Worm (Caenorhabditis elegans): ENCODE data around the gene F55G11.10.

Gene F55G11.10

ce11 chrIV:12948470-12948869 lies at the start of gene F55G11.10:
TSS of gene F55G11.10 (plus strand) at chrIV:12948770.
- TF ChIP-seq nhr-67 (tag; optimal IDR thresholded peaks at IDR 0.05) (no peak), ama-1 (optimal IDR thresholded peaks at IDR 0.05) (no peak), mdl-1 (tag; optimal IDR thresholded peaks at IDR 0.05) (no peak), lin-15B (tag; optimal IDR thresholded peaks at IDR 0.05) (no peak), nhr-12 (tag; optimal IDR thresholded peaks at IDR 0.05) (no peak), fos-1 (tag; optimal IDR thresholded peaks at IDR 0.05) (no peak), nhr-23 (tag; optimal IDR thresholded peaks at IDR 0.05) (no peak), elt-2 (tag; optimal IDR thresholded peaks at IDR 0.05) (no peak), nhr-11 (tag; optimal IDR thresholded peaks at IDR 0.05) (no peak)

- TF ChIP-seq pha-4 (tag; optimal IDR thresholded peaks at IDR 0.05) (peak; percentile 10), nhr-11 (tag; optimal IDR thresholded peaks at IDR 0.05) (no peak), jun-1 (tag; optimal IDR thresholded peaks at IDR 0.05) (no peak), elt-2 (tag; optimal IDR thresholded peaks at IDR 0.05) (peak; percentile 10), lin-15B (tag; optimal IDR thresholded peaks at IDR 0.05) (no peak), elt-3 (tag; optimal IDR thresholded peaks at IDR 0.05) (no peak), nhr-23 (tag; optimal IDR thresholded peaks at IDR 0.05) (no peak), lsy-12 (tag; optimal IDR thresholded peaks at IDR 0.05) (no peak), zag-1 (tag; optimal IDR thresholded peaks at IDR 0.05) (no peak)
Observed at ce11 chrIV:12898823-12899222, 49.7 kb upstream of the F55G11.10 start.

ce11 chrIV:12899392-12899791 lies 49.2 kb upstream of the F55G11.10 start, which contains the start of gene K08D8.9:
TSS of gene K08D8.9 (plus strand) at chrIV:12899692.
- TF ChIP-seq ZK546.5 (tag; optimal IDR thresholded peaks at IDR 0.05) (no peak), pha-4 (tag; optimal IDR thresholded peaks at IDR 0.05) (no peak), fkh-10 (GFP tag; optimal IDR thresholded peaks at IDR 0.05) (no peak), ztf-11 (tag; optimal IDR thresholded peaks at IDR 0.05) (no peak), nhr-43 (tag; optimal IDR thresholded peaks at IDR 0.05; ENCODE audit: poor library complexity, severe bottlenecking) (no peak), ama-1 (optimal IDR thresholded peaks at IDR 0.05) (no peak), ceh-28 (tag; optimal IDR thresholded peaks at IDR 0.05) (no peak), elt-3 (tag; optimal IDR thresholded peaks at IDR 0.05) (no peak), elt-2 (tag; optimal IDR thresholded peaks at IDR 0.05) (no peak), tbx-2 (tag; optimal IDR thresholded peaks at IDR 0.05) (no peak), fkh-2 (tag; optimal IDR thresholded peaks at IDR 0.05) (no peak), unc-62 (GFP tag; optimal IDR thresholded peaks at IDR 0.05) (no peak), lsy-12 (tag; optimal IDR thresholded peaks at IDR 0.05) (no peak)

ce11 chrIV:12900267-12900666 lies 48.3 kb upstream of the F55G11.10 start, which contains the start of gene K08D8.10:
TSS of gene K08D8.10 (plus strand) at chrIV:12900567.
- TF ChIP-seq jun-1 (tag; optimal IDR thresholded peaks at IDR 0.05) (no peak), ztf-11 (tag; optimal IDR thresholded peaks at IDR 0.05) (no peak), eor-1 (tag; optimal IDR thresholded peaks at IDR 0.05) (no peak), aly-2 (tag; optimal IDR thresholded peaks at IDR 0.05) (no peak), unc-62 (GFP tag; optimal IDR thresholded peaks at IDR 0.05) (no peak), pqm-1 (tag; optimal IDR thresholded peaks at IDR 0.05) (no peak), nfya-1 (tag; optimal IDR thresholded peaks at IDR 0.05; ENCODE audit: insufficient read depth) (no peak), egl-27 (tag; optimal IDR thresholded peaks at IDR 0.05) (no peak), egl-5 (tag; optimal IDR thresholded peaks at IDR 0.05) (no peak), mml-1 (tag; optimal IDR thresholded peaks at IDR 0.05) (no peak), nhr-237 (tag; optimal IDR thresholded peaks at IDR 0.05) (no peak), ama-1 (optimal IDR thresholded peaks at IDR 0.05) (no peak), pha-4 (tag; optimal IDR thresholded peaks at IDR 0.05) (no peak), nhr-67 (tag; optimal IDR thresholded peaks at IDR 0.05) (no peak), ceh-9 (tag; optimal IDR thresholded peaks at IDR 0.05) (no peak), skn-1 (tag; optimal IDR thresholded peaks at IDR 0.05) (no peak), daf-12 (tag; optimal IDR thresholded peaks at IDR 0.05) (no peak), nhr-25 (tag; optimal IDR thresholded peaks at IDR 0.05) (no peak)

ce11 chrIV:12901602-12902001 lies 47.0 kb upstream of the F55G11.10 start:
- TF ChIP-seq nhr-12 (tag; optimal IDR thresholded peaks at IDR 0.05) = no peak
- peak; percentile 86 for TF ChIP-seq elt-2 (tag; optimal IDR thresholded peaks at IDR 0.05)
- no peak for TF ChIP-seq lin-39 (tag; optimal IDR thresholded peaks at IDR 0.05)
- TF ChIP-seq ceh-9 (tag; optimal IDR thresholded peaks at IDR 0.05) = no peak
- TF ChIP-seq ceh-28 (tag; optimal IDR thresholded peaks at IDR 0.05) = no peak
- no peak for TF ChIP-seq eor-1 (tag; optimal IDR thresholded peaks at IDR 0.05)
- TF ChIP-seq lin-15B (tag; optimal IDR thresholded peaks at IDR 0.05) = no peak
- TF ChIP-seq elt-1 (tag; optimal IDR thresholded peaks at IDR 0.05) = no peak
- no peak for TF ChIP-seq nhr-43 (tag; optimal IDR thresholded peaks at IDR 0.05; ENCODE audit: poor library complexity, severe bottlenecking)
- TF ChIP-seq ama-1 (optimal IDR thresholded peaks at IDR 0.05) = no peak
- TF ChIP-seq nhr-11 (tag; optimal IDR thresholded peaks at IDR 0.05) = no peak
- TF ChIP-seq nhr-23 (tag; optimal IDR thresholded peaks at IDR 0.05) = no peak
- no peak for TF ChIP-seq ceh-82 (tag; optimal IDR thresholded peaks at IDR 0.05)
- no peak for TF ChIP-seq sea-2 (GFP tag; optimal IDR thresholded peaks at IDR 0.05)
- no peak for TF ChIP-seq snpc-4 (tag; optimal IDR thresholded peaks at IDR 0.05)
- TF ChIP-seq skn-1 (tag; optimal IDR thresholded peaks at IDR 0.05) = no peak
- TF ChIP-seq nhr-67 (tag; optimal IDR thresholded peaks at IDR 0.05) = no peak
- TF ChIP-seq ZK546.5 (tag; optimal IDR thresholded peaks at IDR 0.05) = no peak
- no peak for TF ChIP-seq nhr-28 (tag; optimal IDR thresholded peaks at IDR 0.05)
- TF ChIP-seq jun-1 (tag; optimal IDR thresholded peaks at IDR 0.05) = peak; percentile 50
- no peak for TF ChIP-seq nhr-237 (tag; optimal IDR thresholded peaks at IDR 0.05)
- no peak for TF ChIP-seq R02D3.7 (tag; optimal IDR thresholded peaks at IDR 0.05)
- TF ChIP-seq hmg-11 (tag; optimal IDR thresholded peaks at IDR 0.05) = no peak
- TF ChIP-seq pqm-1 (tag; optimal IDR thresholded peaks at IDR 0.05) = peak; percentile 51
- no peak for TF ChIP-seq unc-39 (tag; optimal IDR thresholded peaks at IDR 0.05)
- no peak for TF ChIP-seq fkh-10 (GFP tag; optimal IDR thresholded peaks at IDR 0.05)
- no peak for TF ChIP-seq aly-2 (tag; optimal IDR thresholded peaks at IDR 0.05)

All from whole organism, L3 larva.